Fruit fly (Drosophila melanogaster): ENCODE measurements around the gene ttk.

Gene ttk

dm6 chr3R:31696664-31697063 lies 17.0 kb upstream of the ttk start (continued):
- TF ChIP-seq jigr1 (GFP tag; IDR thresholded peaks at IDR 0.05), result no peak
- TF ChIP-seq CG11398 (GFP tag; optimal IDR thresholded peaks at IDR 0.05), result no peak
- TF ChIP-seq TFAM (GFP tag; optimal IDR thresholded peaks at IDR 0.05), result no peak
- peak; percentile 54 for TF ChIP-seq Ets65A (GFP tag)
- TF ChIP-seq Hr3 (GFP tag; optimal IDR thresholded peaks at IDR 0.05), result no peak
- TF ChIP-seq Dref (GFP tag; IDR thresholded peaks at IDR 0.05), result no peak
- TF ChIP-seq shn (GFP tag; optimal IDR thresholded peaks at IDR 0.05), result no peak
- TF ChIP-seq CG8281 (tag; optimal IDR thresholded peaks at IDR 0.05), result no peak
- peak; percentile 20 for TF ChIP-seq Med (GFP tag)
- no peak for TF ChIP-seq tna (GFP tag; IDR thresholded peaks at IDR 0.05; ENCODE audit: partially characterized antibody)
- TF ChIP-seq lab (GFP tag; optimal IDR thresholded peaks at IDR 0.05), result no peak
- TF ChIP-seq gem (tag; optimal IDR thresholded peaks at IDR 0.05), result peak; percentile 51
- TF ChIP-seq Xbp1 (GFP tag; optimal IDR thresholded peaks at IDR 0.05), result peak; percentile 22
- TF ChIP-seq mirr (GFP tag; optimal IDR thresholded peaks at IDR 0.05), result no peak
- no peak for TF ChIP-seq HLH3B (GFP tag; IDR thresholded peaks at IDR 0.05)
- TF ChIP-seq CG18599 (GFP tag; optimal IDR thresholded peaks at IDR 0.05), result no peak
- no peak for TF ChIP-seq gce (GFP tag; IDR thresholded peaks at IDR 0.05)
- peak in 1 of 2 experiments; percentile 26 for TF ChIP-seq chif (GFP tag; optimal IDR thresholded peaks at IDR 0.05)
- TF ChIP-seq Dip3 (GFP tag; optimal IDR thresholded peaks at IDR 0.05), result no peak
- no peak for TF ChIP-seq Side (GFP tag; optimal IDR thresholded peaks at IDR 0.05)
- no peak for TF ChIP-seq luna (GFP tag; optimal IDR thresholded peaks at IDR 0.05)

- TF ChIP-seq ac (GFP tag; optimal IDR thresholded peaks at IDR 0.05), result peak; percentile 50
- no peak for TF ChIP-seq zen2 (GFP tag; IDR thresholded peaks at IDR 0.05; ENCODE audit: partially characterized antibody)
- TF ChIP-seq CG12299 (tag; optimal IDR thresholded peaks at IDR 0.05), result no peak
- peak in 1 of 2 experiments; percentile 68 for TF ChIP-seq tll (GFP tag; optimal IDR thresholded peaks at IDR 0.05)
- TF ChIP-seq fru (optimal IDR thresholded peaks at IDR 0.05), result no peak
- TF ChIP-seq Hmr (GFP tag; optimal IDR thresholded peaks at IDR 0.05), result no peak
- no peak for TF ChIP-seq CG17612 (GFP tag; IDR thresholded peaks at IDR 0.05)
- no peak for TF ChIP-seq H2.0 (GFP tag; IDR thresholded peaks at IDR 0.05)
- TF ChIP-seq CG13775 (GFP tag; optimal IDR thresholded peaks at IDR 0.05), result no peak
- no peak for TF ChIP-seq CG5180 (GFP tag; optimal IDR thresholded peaks at IDR 0.05)
- no peak for TF ChIP-seq CG6683 (GFP tag; optimal IDR thresholded peaks at IDR 0.05)
- no peak for TF ChIP-seq p53 (GFP tag; optimal IDR thresholded peaks at IDR 0.05)
- no peak for TF ChIP-seq CG8944 (GFP tag; optimal IDR thresholded peaks at IDR 0.05)
- peak; percentile 9 for TF ChIP-seq Kr (GFP tag; optimal IDR thresholded peaks at IDR 0.05)
- no peak for TF ChIP-seq Sry-δ (GFP tag; optimal IDR thresholded peaks at IDR 0.05)
Observed at dm6 chr3R:31697606-31698005, 16.1 kb upstream of the ttk start.

dm6 chr3R:31698143-31698776 lies 15.4 kb upstream of the ttk start:
- TF ChIP-seq sima (GFP tag; optimal IDR thresholded peaks at IDR 0.05) (no peak), NC2β (GFP tag; optimal IDR thresholded peaks at IDR 0.05) (no peak), CG12391 (tag; optimal IDR thresholded peaks at IDR 0.05) (peak; percentile 23), chif (GFP tag; optimal IDR thresholded peaks at IDR 0.05) (peak in 1 of 2 experiments; percentile 6), hbn (GFP tag; IDR thresholded peaks at IDR 0.05; ENCODE audit: partially characterized antibody) (no peak), H15 (GFP tag; IDR thresholded peaks at IDR 0.05) (no peak), CG1603 (tag; optimal IDR thresholded peaks at IDR 0.05) (peak; percentile 26), Antp (GFP tag; optimal IDR thresholded peaks at IDR 0.05) (peak; percentile 0), Meics (GFP tag; optimal IDR thresholded peaks at IDR 0.05) (no peak), CG2712 (tag; optimal IDR thresholded peaks at IDR 0.05) (peak; percentile 35), MBD-R2 (GFP tag; IDR thresholded peaks at IDR 0.05) (no peak), CG17361 (GFP tag; IDR thresholded peaks at IDR 0.05) (0 out of 3 replicates have a peak, but pooled peaks have one; percentile 22), gsb-n (tag; optimal IDR thresholded peaks at IDR 0.05) (no peak), lbe (GFP tag; optimal IDR thresholded peaks at IDR 0.05) (peak; percentile 88), ara (GFP tag; IDR thresholded peaks at IDR 0.05) (peak; percentile 55; the same call in 1 of the 2 replicates), CG1792 (GFP tag; optimal IDR thresholded peaks at IDR 0.05) (no peak)

Data from whole organism, embryonic.